Worm (Caenorhabditis elegans) whole organism, L2 larva: ENCODE measurements around the gene cdh-10.
A peak's percentile ranks its signal among the peaks of the same experiment; 100 is the strongest.

Experiments used
- Y55F3AM.14 ChIP-seq: fragments of 200-800 bp; sonication (Bioruptor generic); optimal IDR thresholded peaks from 2 replicates; lab custom pipeline; 2018; ENCODE audit warnings: mild to moderate bottlenecking, missing genetic modification characterization, missing compliant biosample characterization
- ZK546.5 ChIP-seq: sonication (generic microtip); optimal IDR thresholded peaks from 2 replicates; lab custom pipeline; 2017; ENCODE audit warnings: missing biosample characterization, missing genetic modification characterization
- alr-1 ChIP-seq: fragments of 150-350 bp; optimal IDR thresholded peaks from 2 replicates; lab custom pipeline; 2014; ENCODE audit warnings: missing biosample characterization, missing genetic modification characterization
- aly-2 ChIP-seq: fragments of 150-350 bp; optimal IDR thresholded peaks from 2 replicates; lab custom pipeline; 2014; ENCODE audit warnings: missing biosample characterization, missing genetic modification characterization
- ceh-16 ChIP-seq: fragments of 150-350 bp; optimal IDR thresholded peaks from 2 replicates; lab custom pipeline; 2014; ENCODE audit warnings: missing biosample characterization, missing genetic modification characterization
- ceh-82 ChIP-seq: fragments of 150-350 bp; optimal IDR thresholded peaks from 2 replicates; lab custom pipeline; 2014; ENCODE audit warnings: missing biosample characterization, missing genetic modification characterization
- dmd-4 ChIP-seq: sonication (generic microtip); optimal IDR thresholded peaks from 2 replicates; lab custom pipeline; 2017; ENCODE audit warnings: missing biosample characterization, missing genetic modification characterization
- egl-27 ChIP-seq: sonication (generic microtip); optimal IDR thresholded peaks from 3 replicates; lab custom pipeline; 2017; ENCODE audit warnings: missing biosample characterization, missing genetic modification reagents, missing genetic modification characterization
- elt-3 ChIP-seq: sonication (generic microtip); optimal IDR thresholded peaks from 2 replicates; lab custom pipeline; 2017; ENCODE audit warnings: missing biosample characterization, missing genetic modification characterization
- fos-1 ChIP-seq: fragments of 150-350 bp; optimal IDR thresholded peaks from 2 replicates; lab custom pipeline; 2014; ENCODE audit warnings: missing biosample characterization, missing genetic modification characterization
- gmeb-1 ChIP-seq: fragments of 150-350 bp; optimal IDR thresholded peaks from 2 replicates; lab custom pipeline; 2014; ENCODE audit warnings: missing biosample characterization, missing genetic modification characterization
- lin-13 ChIP-seq: fragments of 150-350 bp; optimal IDR thresholded peaks from 2 replicates; lab custom pipeline; 2014; ENCODE audit warnings: missing biosample characterization, missing genetic modification reagents, missing genetic modification characterization
- lsy-2 ChIP-seq, 2 experiments: fragments of 150-350 bp in 1 of 2; sonication (generic microtip) in 1 of 2; optimal IDR thresholded peaks; 2 replicates each; lab custom pipeline; 2014 to 2017; ENCODE audit warnings: missing biosample characterization in 2 of 2, missing genetic modification characterization in 2 of 2
- mab-5 ChIP-seq: fragments of 150-350 bp; optimal IDR thresholded peaks from 2 replicates; lab custom pipeline; 2014; ENCODE audit warnings: missing biosample characterization, missing genetic modification characterization
- nhr-21 ChIP-seq: fragments of 150-350 bp; optimal IDR thresholded peaks from 2 replicates; lab custom pipeline; 2014; ENCODE audit warnings: missing biosample characterization, missing genetic modification characterization
- nhr-23 ChIP-seq: fragments of 150-350 bp; optimal IDR thresholded peaks from 2 replicates; lab custom pipeline; 2014; ENCODE audit warnings: missing biosample characterization, missing genetic modification reagents, missing genetic modification characterization
- nhr-77 ChIP-seq: fragments of 150-350 bp; optimal IDR thresholded peaks from 2 replicates; lab custom pipeline; 2014; ENCODE audit warnings: missing biosample characterization, missing genetic modification characterization
- skn-1 ChIP-seq: sonication (generic microtip); optimal IDR thresholded peaks from 2 replicates; lab custom pipeline; 2017; ENCODE audit warnings: missing biosample characterization, missing genetic modification characterization
- sma-3 ChIP-seq: sonication (generic microtip); optimal IDR thresholded peaks from 2 replicates; lab custom pipeline; 2016; ENCODE audit warnings: missing genetic modification reagents, missing genetic modification characterization, missing compliant biosample characterization
- sma-9 ChIP-seq, 2 experiments: fragments of 150-350 bp in 1 of 2; sonication (generic microtip) in 1 of 2; optimal IDR thresholded peaks; 2 replicates each; lab custom pipeline; 2014 to 2016; ENCODE audit warnings: missing genetic modification characterization in 2 of 2, mild to moderate bottlenecking in 1 of 2, missing biosample characterization in 1 of 2, missing compliant biosample characterization in 1 of 2, missing genetic modification reagents in 1 of 2, moderate library complexity in 1 of 2
- unc-55 ChIP-seq: fragments of 150-350 bp; sonication (generic microtip); optimal IDR thresholded peaks from 3 replicates; lab custom pipeline; 2014; ENCODE audit warnings: missing biosample characterization, missing genetic modification reagents, missing genetic modification characterization
- unc-62 ChIP-seq: fragments of 150-350 bp; optimal IDR thresholded peaks from 2 replicates; lab custom pipeline; 2014; ENCODE audit warnings: missing biosample characterization, missing genetic modification reagents, missing genetic modification characterization
- ztf-11 ChIP-seq: sonication (generic microtip); optimal IDR thresholded peaks from 2 replicates; lab custom pipeline; 2017; ENCODE audit warnings: missing biosample characterization, missing genetic modification characterization
- ztf-4 ChIP-seq: fragments of 150-350 bp; optimal IDR thresholded peaks from 2 replicates; lab custom pipeline; 2014; ENCODE audit warnings: missing biosample characterization, missing genetic modification characterization

Gene cdh-10

DNA sequence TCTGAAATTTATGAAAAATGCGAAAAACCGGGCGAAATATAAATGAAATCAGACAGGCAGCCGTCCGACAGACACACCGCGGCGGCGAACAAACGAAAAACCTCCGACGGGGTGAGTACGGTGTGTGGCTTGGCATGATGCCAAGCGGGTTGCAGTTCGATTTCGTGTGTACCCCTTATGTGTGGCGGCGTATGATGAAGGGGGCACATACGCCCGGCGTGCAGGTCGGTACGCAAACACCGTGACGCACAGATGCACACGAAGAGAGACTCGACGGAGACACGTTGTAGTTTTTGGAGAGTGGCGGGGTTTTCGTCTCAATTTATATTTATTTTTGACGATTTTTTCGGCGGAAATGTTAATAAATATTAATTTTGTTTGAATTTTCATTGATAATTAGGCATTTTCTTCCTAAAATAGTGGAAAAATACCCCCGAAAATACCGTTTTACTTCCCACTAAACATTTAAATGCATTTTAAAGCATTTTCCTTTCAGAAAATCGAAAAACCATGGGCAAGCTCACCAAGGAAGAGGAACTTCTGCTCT is 74.1 kb downstream of the cdh-10 start, which contains the start of gene trap-3 (continued):
- TF ChIP-seq gmeb-1 (tag; lab: Kevin White, UChicago) = peak; percentile 89
- peak; percentile 89 for TF ChIP-seq sma-9 (GFP tag; optimal IDR thresholded peaks at IDR 0.05; lab: Kevin White, UChicago)
- TF ChIP-seq sma-9 (tag; optimal IDR thresholded peaks at IDR 0.05; lab: Kevin White, UChicago) = no peak
- TF ChIP-seq alr-1 (tag; lab: Kevin White, UChicago) = no peak
- TF ChIP-seq ztf-4 (tag; lab: Kevin White, UChicago) = peak; percentile 85
- peak; percentile 91 for TF ChIP-seq Y55F3AM.14 (GFP tag; lab: Kevin White, UChicago)
- no peak for TF ChIP-seq nhr-23 (tag; lab: Kevin White, UChicago)
- peak; percentile 84 for TF ChIP-seq fos-1
- peak; percentile 79 for TF ChIP-seq ceh-82
- TF ChIP-seq ztf-11 (tag; lab: Kevin White, UChicago) = peak; percentile 12
- peak; percentile 92 to 97 for TF ChIP-seq lsy-2 (tag; optimal IDR thresholded peaks at IDR 0.05; lab: Kevin White, UChicago)
- TF ChIP-seq elt-3 (tag; lab: Kevin White, UChicago) = no peak
- TF ChIP-seq sma-3 = peak; percentile 98
- TF ChIP-seq nhr-77 = peak; percentile 26
- TF ChIP-seq mab-5 (tag; lab: Kevin White, UChicago) = peak; percentile 54
- TF ChIP-seq ceh-16 = peak; percentile 76
- TF ChIP-seq unc-62 (GFP tag; lab: Kevin White, UChicago) = no peak
- peak; percentile 97 for TF ChIP-seq unc-55
- peak; percentile 67 for TF ChIP-seq ZK546.5 (tag; lab: Kevin White, UChicago)
- TF ChIP-seq skn-1 (tag; lab: Kevin White, UChicago) = peak; percentile 29
- TF ChIP-seq, all 48 proteins: peak for 36

DNA sequence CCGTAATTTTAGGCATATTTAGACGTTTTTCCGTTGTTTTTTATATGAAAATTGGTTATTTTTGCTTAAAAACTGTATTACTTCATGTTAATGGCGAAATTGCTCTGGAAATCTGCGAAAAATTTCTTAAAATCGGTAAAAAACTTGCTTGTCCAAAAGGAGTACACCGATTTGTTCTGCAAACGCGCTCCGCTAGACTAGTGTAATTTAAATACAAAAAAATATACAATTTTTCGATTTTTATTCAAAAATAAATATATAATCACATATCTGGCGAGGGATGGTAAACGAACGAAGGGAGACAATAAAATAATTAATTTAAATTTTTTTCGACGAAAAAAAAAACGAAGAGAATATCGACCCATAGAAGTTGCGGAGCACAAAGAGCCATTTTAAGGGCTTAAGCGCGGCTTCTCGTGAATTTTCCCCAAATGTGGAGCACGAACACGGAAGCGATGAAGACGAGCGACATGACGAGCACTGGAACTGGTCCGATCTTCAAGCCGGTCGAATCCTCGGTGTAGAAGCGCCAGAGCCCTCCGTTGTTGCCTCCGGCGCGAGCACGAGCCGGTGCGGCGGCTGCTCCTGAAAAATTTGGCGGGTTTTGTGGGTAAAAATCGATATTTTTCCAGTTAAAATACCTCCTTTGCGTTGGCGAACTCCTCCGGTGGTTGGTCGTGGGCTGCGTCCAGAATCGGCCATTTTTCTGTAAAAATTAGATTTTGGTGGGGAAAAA is 75.0 kb downstream of the cdh-10 start, which contains the start of gene sec-61.B:
Gene sec-61.B (minus strand): TSS at position 706 of the 736 bp plus-strand sequence.
- TF ChIP-seq lsy-2 (tag; optimal IDR thresholded peaks at IDR 0.05; lab: Kevin White, UChicago) = peak in 1 of 2 experiments; percentile 49
- TF ChIP-seq egl-27 (tag; lab: Kevin White, UChicago) = no peak
- peak; percentile 16 for TF ChIP-seq Y55F3AM.14 (GFP tag; lab: Kevin White, UChicago)
- peak; percentile 10 for TF ChIP-seq sma-3
- no peak for TF ChIP-seq aly-2 (tag; lab: Kevin White, UChicago)
- TF ChIP-seq fos-1 = peak; percentile 25
- peak; percentile 36 for TF ChIP-seq nhr-21 (tag; lab: Kevin White, UChicago)
- peak; percentile 26 for TF ChIP-seq lin-13 (GFP tag; lab: Kevin White, UChicago)
- no peak for TF ChIP-seq dmd-4 (tag; lab: Kevin White, UChicago)
